Worm (Caenorhabditis elegans) whole organism, late embryonic: ENCODE data around the gene W09D6.1.

Source experiments
- C08G9.2 ChIP-seq: sonication (generic microtip); optimal IDR thresholded peaks from 2 replicates; lab custom pipeline; 2016; ENCODE audit warnings: mild to moderate bottlenecking, missing genetic modification characterization, moderate library complexity, missing compliant biosample characterization
- F13H6.1 ChIP-seq: sonication (generic microtip); optimal IDR thresholded peaks from 2 replicates; lab custom pipeline; 2016; ENCODE audit warnings: missing genetic modification characterization, missing compliant biosample characterization
- K02D7.2 ChIP-seq: sonication (generic microtip); optimal IDR thresholded peaks from 2 replicates; lab custom pipeline; 2017; ENCODE audit warnings: mild to moderate bottlenecking, missing genetic modification characterization, missing compliant biosample characterization
- K09A11.1 ChIP-seq: sonication (generic microtip); optimal IDR thresholded peaks from 2 replicates; lab custom pipeline; 2017; ENCODE audit warnings: antibody characterized with exemption, mild to moderate bottlenecking, missing genetic modification characterization, missing compliant biosample characterization; ENCODE audit not compliant: insufficient read depth
- T23F11.4 ChIP-seq: fragments of 200-800 bp; sonication (Bioruptor generic); optimal IDR thresholded peaks from 2 replicates; lab custom pipeline; 2018; ENCODE audit warnings: mild to moderate bottlenecking, missing genetic modification characterization, missing compliant biosample characterization
- ahr-1 ChIP-seq: sonication (generic microtip); optimal IDR thresholded peaks from 2 replicates; lab custom pipeline; 2016; ENCODE audit warnings: missing genetic modification characterization, missing compliant biosample characterization
- ama-1 ChIP-seq: fragments of 150-350 bp; optimal IDR thresholded peaks from 2 replicates; lab custom pipeline; 2014
- ceh-2 ChIP-seq: sonication (generic microtip); optimal IDR thresholded peaks from 2 replicates; lab custom pipeline; 2016; ENCODE audit warnings: missing genotype, missing genetic modification characterization, missing compliant biosample characterization
- ceh-24 ChIP-seq: sonication (generic microtip); optimal IDR thresholded peaks from 2 replicates; lab custom pipeline; 2016; ENCODE audit warnings: mild to moderate bottlenecking, missing genetic modification characterization, missing compliant biosample characterization
- ceh-30 ChIP-seq: fragments of 150-350 bp; optimal IDR thresholded peaks from 2 replicates; lab custom pipeline; 2014; ENCODE audit warnings: missing biosample characterization, missing genetic modification characterization
- ceh-31 ChIP-seq: sonication (generic microtip); optimal IDR thresholded peaks from 2 replicates; lab custom pipeline; 2016; ENCODE audit warnings: missing genetic modification characterization, missing compliant biosample characterization
- ceh-34 ChIP-seq: sonication (generic microtip); optimal IDR thresholded peaks from 2 replicates; lab custom pipeline; 2016; ENCODE audit warnings: mild to moderate bottlenecking, missing genetic modification characterization, missing compliant biosample characterization
- ceh-45 ChIP-seq: fragments of 200-800 bp; sonication (Bioruptor generic); IDR thresholded peaks from 2 replicates; pipeline ENCODE4 v1.3.6; 2022; ENCODE audit warnings: missing genetic modification reagents, missing genetic modification characterization, missing compliant biosample characterization
- ceh-9 ChIP-seq: sonication (generic microtip); optimal IDR thresholded peaks from 2 replicates; lab custom pipeline; 2016; ENCODE audit warnings: mild to moderate bottlenecking, missing genetic modification characterization, inconsistent platforms, missing compliant biosample characterization
- che-1 ChIP-seq: sonication (generic microtip); optimal IDR thresholded peaks from 2 replicates; lab custom pipeline; 2016; ENCODE audit warnings: mild to moderate bottlenecking, missing genetic modification characterization, missing compliant biosample characterization
- elt-2 ChIP-seq: sonication (generic microtip); optimal IDR thresholded peaks from 2 replicates; lab custom pipeline; 2016; ENCODE audit warnings: missing genetic modification reagents, missing genetic modification characterization, missing compliant biosample characterization
- elt-4 ChIP-seq: sonication (generic microtip); optimal IDR thresholded peaks from 2 replicates; lab custom pipeline; 2016; ENCODE audit warnings: missing genetic modification characterization, missing compliant biosample characterization
- ets-4 ChIP-seq: sonication (generic microtip); optimal IDR thresholded peaks from 2 replicates; lab custom pipeline; 2016; ENCODE audit warnings: missing genetic modification characterization, missing compliant biosample characterization
- eyg-1 ChIP-seq: sonication (generic microtip); optimal IDR thresholded peaks from 2 replicates; lab custom pipeline; 2016; ENCODE audit warnings: missing genotype, missing genetic modification characterization, missing compliant biosample characterization
- fax-1 ChIP-seq: sonication (generic microtip); optimal IDR thresholded peaks from 2 replicates; lab custom pipeline; 2016; ENCODE audit warnings: missing genotype, missing genetic modification characterization, missing compliant biosample characterization
- fkh-10 ChIP-seq: fragments of 150-350 bp; optimal IDR thresholded peaks from 2 replicates; lab custom pipeline; 2014; ENCODE audit warnings: missing biosample characterization, missing genetic modification reagents, missing genetic modification characterization
- fkh-6 ChIP-seq: sonication (generic microtip); optimal IDR thresholded peaks from 2 replicates; lab custom pipeline; 2016; ENCODE audit warnings: missing genetic modification characterization, missing compliant biosample characterization
- hlh-13 ChIP-seq: fragments of 200-800 bp; sonication (Bioruptor generic); optimal IDR thresholded peaks from 2 replicates; lab custom pipeline; 2018; ENCODE audit warnings: mild to moderate bottlenecking, missing genetic modification characterization, missing compliant biosample characterization
- hlh-15 ChIP-seq: sonication (generic microtip); optimal IDR thresholded peaks from 2 replicates; lab custom pipeline; 2016; ENCODE audit warnings: missing genetic modification characterization, missing compliant biosample characterization
- hlh-8 ChIP-seq: sonication (generic microtip); optimal IDR thresholded peaks from 2 replicates; lab custom pipeline; 2016; ENCODE audit warnings: missing genotype, missing genetic modification characterization, missing compliant biosample characterization
- lim-6 ChIP-seq: sonication (generic microtip); optimal IDR thresholded peaks from 2 replicates; lab custom pipeline; 2016; ENCODE audit warnings: missing genetic modification characterization, missing compliant biosample characterization
- lin-11 ChIP-seq: fragments of 200-800 bp; sonication (Bioruptor generic); optimal IDR thresholded peaks from 2 replicates; lab custom pipeline; 2018; ENCODE audit warnings: mild to moderate bottlenecking, missing genetic modification characterization, missing compliant biosample characterization
- mec-3 ChIP-seq: sonication (generic microtip); optimal IDR thresholded peaks from 2 replicates; lab custom pipeline; 2016; ENCODE audit warnings: borderline replicate concordance, missing genetic modification characterization, missing compliant biosample characterization
- nfya-1 ChIP-seq: sonication (generic microtip); optimal IDR thresholded peaks from 2 replicates; lab custom pipeline; 2017; ENCODE audit warnings: missing genetic modification characterization, mild to moderate bottlenecking, missing compliant biosample characterization, antibody characterized with exemption, moderate library complexity
- nhr-11 ChIP-seq: fragments of 150-350 bp; optimal IDR thresholded peaks from 2 replicates; lab custom pipeline; 2014; ENCODE audit warnings: missing biosample characterization, missing genetic modification characterization
- npax-4 ChIP-seq: sonication (generic microtip); optimal IDR thresholded peaks from 2 replicates; lab custom pipeline; 2016; ENCODE audit warnings: missing genetic modification characterization, missing compliant biosample characterization
- odd-2 ChIP-seq: sonication (generic microtip); optimal IDR thresholded peaks from 2 replicates; lab custom pipeline; 2017; ENCODE audit warnings: antibody characterized with exemption, mild to moderate bottlenecking, missing genetic modification characterization, missing compliant biosample characterization
- pag-3 ChIP-seq: sonication (generic microtip); optimal IDR thresholded peaks from 2 replicates; lab custom pipeline; 2016; ENCODE audit warnings: missing compliant biosample characterization, missing genetic modification characterization, borderline replicate concordance
- pat-9 ChIP-seq: fragments of 200-800 bp; sonication (Bioruptor generic); optimal IDR thresholded peaks from 2 replicates; lab custom pipeline; 2018; ENCODE audit warnings: mild to moderate bottlenecking, missing genetic modification characterization, moderate library complexity, missing compliant biosample characterization
- pha-2 ChIP-seq: sonication (generic microtip); optimal IDR thresholded peaks from 2 replicates; lab custom pipeline; 2017; ENCODE audit warnings: mild to moderate bottlenecking, missing genetic modification characterization, missing compliant biosample characterization
- pqm-1 ChIP-seq: sonication (generic microtip); optimal IDR thresholded peaks from 2 replicates; lab custom pipeline; 2016; ENCODE audit warnings: missing genetic modification characterization, missing compliant biosample characterization
- pros-1 ChIP-seq: fragments of 150-350 bp; optimal IDR thresholded peaks from 2 replicates; lab custom pipeline; 2014; ENCODE audit warnings: missing biosample characterization, missing genetic modification reagents, missing genetic modification characterization
- ref-2 ChIP-seq: sonication (generic microtip); optimal IDR thresholded peaks from 2 replicates; lab custom pipeline; 2016; ENCODE audit warnings: missing genetic modification characterization, missing compliant biosample characterization
- rnt-1 ChIP-seq: sonication (generic microtip); optimal IDR thresholded peaks from 2 replicates; lab custom pipeline; 2016; ENCODE audit warnings: missing genetic modification characterization, missing compliant biosample characterization
- sox-2 ChIP-seq: fragments of 200-800 bp; sonication (Bioruptor generic); IDR thresholded peaks from 2 replicates; pipeline ENCODE4 v1.3.6; 2022; ENCODE audit warnings: missing genetic modification reagents, missing genetic modification characterization, missing compliant biosample characterization
- sox-4 ChIP-seq: sonication (generic microtip); optimal IDR thresholded peaks from 2 replicates; lab custom pipeline; 2017; ENCODE audit warnings: mild to moderate bottlenecking, missing genetic modification characterization, inconsistent platforms, missing compliant biosample characterization
- syd-9 ChIP-seq: sonication (generic microtip); optimal IDR thresholded peaks from 2 replicates; lab custom pipeline; 2016; ENCODE audit warnings: mild to moderate bottlenecking, missing genetic modification characterization, moderate library complexity, missing compliant biosample characterization
- tbx-2 ChIP-seq: sonication (generic microtip); optimal IDR thresholded peaks from 2 replicates; lab custom pipeline; 2016; ENCODE audit warnings: missing genetic modification characterization, missing compliant biosample characterization
- unc-3 ChIP-seq, 2 experiments: fragments of 200-800 bp in 1 of 2; sonication (Bioruptor generic) in 1 of 2; sonication (generic microtip) in 1 of 2; conservative IDR thresholded peaks in 1 of 2; optimal IDR thresholded peaks in 1 of 2; 2 replicates each; pipeline versions ENCODE4 v1.3.6 to Lab custom; 2016 to 2022; ENCODE audit warnings: missing compliant biosample characterization in 2 of 2, missing genetic modification characterization in 2 of 2, missing genetic modification reagents in 1 of 2
- unc-42 ChIP-seq: sonication (generic microtip); optimal IDR thresholded peaks from 2 replicates; lab custom pipeline; 2016; ENCODE audit warnings: missing genotype, missing genetic modification characterization, missing compliant biosample characterization
- unc-55 ChIP-seq: sonication (generic microtip); optimal IDR thresholded peaks from 2 replicates; lab custom pipeline; 2017; ENCODE audit warnings: missing biosample characterization, missing genetic modification reagents, missing genetic modification characterization
- zip-5 ChIP-seq: sonication (generic microtip); optimal IDR thresholded peaks from 2 replicates; lab custom pipeline; 2016; ENCODE audit warnings: missing genetic modification characterization, missing compliant biosample characterization
- ztf-16 ChIP-seq: sonication (generic microtip); optimal IDR thresholded peaks from 2 replicates; lab custom pipeline; 2017; ENCODE audit warnings: missing genetic modification characterization, missing compliant biosample characterization

Gene W09D6.1

ce11 chrIII:11115956-11116355 is 47.3 kb downstream of the W09D6.1 start:
- no peak for TF ChIP-seq syd-9
- TF ChIP-seq pqm-1 (tag; lab: Kevin White, UChicago): no peak
- TF ChIP-seq ama-1 (lab: Kevin White, UChicago): no peak
- TF ChIP-seq C08G9.2 (tag; lab: Kevin White, UChicago): no peak
- TF ChIP-seq zip-5 (tag; lab: Kevin White, UChicago): no peak
- no peak for TF ChIP-seq F13H6.1 (tag; lab: Kevin White, UChicago)
- no peak for TF ChIP-seq T23F11.4
- no peak for TF ChIP-seq hlh-13 (GFP tag; lab: Kevin White, UChicago)
- TF ChIP-seq pat-9 (tag; lab: Kevin White, UChicago): no peak
- no peak for TF ChIP-seq pha-2 (tag; lab: Kevin White, UChicago)
- TF ChIP-seq pag-3 (tag; lab: Kevin White, UChicago): no peak
- no peak for TF ChIP-seq lim-6 (tag; lab: Kevin White, UChicago)
- no peak for TF ChIP-seq ceh-30 (tag; lab: Kevin White, UChicago)
- TF ChIP-seq, all 69 proteins: peak for 0

DNA sequence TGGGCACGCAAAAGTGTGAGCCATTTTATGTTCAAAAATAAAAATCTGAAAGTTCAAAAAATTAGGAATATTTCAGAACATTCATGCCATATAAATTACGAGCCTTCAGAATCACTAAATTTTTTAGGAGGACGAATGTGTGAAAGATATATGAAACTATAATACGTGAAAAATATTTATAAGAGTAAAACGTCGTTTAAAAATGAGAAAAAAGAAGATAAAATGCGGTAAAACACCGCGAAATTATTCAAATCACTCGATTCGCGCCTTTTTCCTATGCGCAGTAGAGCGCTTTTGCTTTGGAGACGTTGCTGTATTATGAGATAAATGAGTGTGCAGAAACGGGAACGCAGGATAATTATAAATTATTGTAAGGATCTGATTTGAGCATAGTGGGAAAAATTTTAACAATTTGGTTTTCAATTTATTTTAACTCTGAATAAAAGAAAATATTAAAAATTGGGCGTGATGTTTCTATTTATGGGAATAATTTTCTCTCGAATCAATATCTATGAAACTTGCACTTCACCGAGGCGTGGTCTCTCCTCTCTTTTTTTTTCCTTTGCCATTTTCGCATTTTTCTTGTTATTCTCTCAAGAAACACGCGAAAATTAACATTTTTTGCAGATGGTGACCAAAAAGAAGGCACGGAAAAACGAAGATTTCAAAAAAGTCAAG is 50.7 kb downstream of the W09D6.1 start, which contains the start of the genes sup-35 and Y48A6C.4:
Gene sup-35 (minus strand): TSS at position 51 of the 678 bp plus-strand sequence.
Gene Y48A6C.4 (plus strand): TSS at position 628 of the 678 bp plus-strand sequence.
- TF ChIP-seq ceh-31 (peak; percentile 99), hlh-8 (tag; lab: Kevin White, UChicago) (peak; percentile 95), npax-4 (tag; lab: Kevin White, UChicago) (peak; percentile 60), pag-3 (tag; lab: Kevin White, UChicago) (peak; percentile 81), fkh-10 (GFP tag; lab: Kevin White, UChicago) (no peak), ceh-45 (GFP tag; lab: Robert Waterston, UW) (no peak), nfya-1 (tag; lab: Kevin White, UChicago) (peak; percentile 60), mec-3 (tag; lab: Kevin White, UChicago) (peak; percentile 88), nhr-11 (tag; lab: Kevin White, UChicago) (no peak), sox-4 (tag; lab: Kevin White, UChicago) (no peak), che-1 (tag; lab: Kevin White, UChicago) (peak; percentile 26), F13H6.1 (tag; lab: Kevin White, UChicago) (peak; percentile 89), tbx-2 (tag; lab: Kevin White, UChicago) (peak; percentile 98), ceh-34 (tag; lab: Kevin White, UChicago) (peak; percentile 85), pqm-1 (tag; lab: Kevin White, UChicago) (peak; percentile 86), fax-1 (tag; lab: Kevin White, UChicago) (peak; percentile 93), odd-2 (tag; lab: Kevin White, UChicago) (no peak), ahr-1 (peak; percentile 96), pros-1 (no peak), ceh-2 (tag; lab: Kevin White, UChicago) (peak; percentile 98), unc-55 (GFP tag; lab: Kevin White, UChicago) (peak; percentile 11), lim-6 (tag; lab: Kevin White, UChicago) (peak; percentile 95), pat-9 (tag; lab: Kevin White, UChicago) (no peak), ets-4 (tag; lab: Kevin White, UChicago) (peak; percentile 97), K09A11.1 (tag; lab: Kevin White, UChicago) (no peak), ceh-24 (no peak), rnt-1 (tag; lab: Kevin White, UChicago) (peak; percentile 84), ref-2 (tag; lab: Kevin White, UChicago) (peak; percentile 97), ztf-16 (tag; lab: Kevin White, UChicago) (peak; percentile 70), fkh-6 (peak; percentile 74), unc-42 (peak; percentile 93), T23F11.4 (no peak), elt-4 (tag; lab: Kevin White, UChicago) (no peak), hlh-13 (GFP tag; lab: Kevin White, UChicago) (no peak), eyg-1 (tag; lab: Kevin White, UChicago) (peak; percentile 79), ceh-9 (tag; lab: Kevin White, UChicago) (no peak), C08G9.2 (tag; lab: Kevin White, UChicago) (peak; percentile 95), ceh-30 (tag; lab: Kevin White, UChicago) (no peak), hlh-15 (tag; lab: Kevin White, UChicago) (peak; percentile 82), sox-2 (GFP tag; lab: Robert Waterston, UW) (no peak), K02D7.2 (tag; lab: Kevin White, UChicago) (peak; percentile 47), lin-11 (tag; lab: Kevin White, UChicago) (no peak), elt-2 (peak; percentile 95), unc-3 (GFP tag; conservative IDR thresholded peaks at IDR 0.05; lab: Robert Waterston, UW) (no peak), unc-3 (tag; optimal IDR thresholded peaks at IDR 0.05; lab: Kevin White, UChicago) (peak; percentile 71)
